Fruit fly (Drosophila melanogaster): Measurements from ENCODE around the gene spi.

spi gene

dm6 chr2L:19530092-19530491, 47.0 kb downstream of the spi start, which contains the start of gene CG10165 (continued):
- TF ChIP-seq slp2 (GFP tag; optimal IDR thresholded peaks at IDR 0.05) (no peak), wor (GFP tag; IDR thresholded peaks at IDR 0.05) (no peak), bbx (GFP tag; IDR thresholded peaks at IDR 0.05; ENCODE audit: partially characterized antibody) (no peak), CG7271 (tag; optimal IDR thresholded peaks at IDR 0.05) (no peak), bsh (GFP tag; optimal IDR thresholded peaks at IDR 0.05) (no peak), CG34422 (GFP tag; IDR thresholded peaks at IDR 0.05) (peak; percentile 36; the same call in 1 of the 3 replicates), pzg (GFP tag; optimal IDR thresholded peaks at IDR 0.05) (peak; percentile 43), corto (GFP tag; optimal IDR thresholded peaks at IDR 0.05) (no peak), ind (GFP tag; optimal IDR thresholded peaks at IDR 0.05) (no peak), CG17568 (GFP tag; optimal IDR thresholded peaks at IDR 0.05) (no peak), CG14965 (GFP tag; optimal IDR thresholded peaks at IDR 0.05; ENCODE audit: borderline replicate concordance) (no peak), B-H2 (GFP tag; optimal IDR thresholded peaks at IDR 0.05) (peak; percentile 23), CG17612 (GFP tag; IDR thresholded peaks at IDR 0.05) (no peak), so (GFP tag; IDR thresholded peaks at IDR 0.05) (no peak), CG1647 (GFP tag; optimal IDR thresholded peaks at IDR 0.05) (no peak), CG1529 (GFP tag; optimal IDR thresholded peaks at IDR 0.05) (no peak), MESR4 (GFP tag; optimal IDR thresholded peaks at IDR 0.05) (peak; percentile 28), CG18764 (GFP tag; optimal IDR thresholded peaks at IDR 0.05) (no peak), pros (GFP tag; optimal IDR thresholded peaks at IDR 0.05) (no peak), Meics (GFP tag; optimal IDR thresholded peaks at IDR 0.05) (no peak), CG6654 (GFP tag; optimal IDR thresholded peaks at IDR 0.05) (no peak), CG4424 (GFP tag; optimal IDR thresholded peaks at IDR 0.05) (no peak), CG6813 (GFP tag; optimal IDR thresholded peaks at IDR 0.05) (no peak), knrl (GFP tag; IDR thresholded peaks at IDR 0.05; ENCODE audit: partially characterized antibody) (no peak), CG7556 (GFP tag; optimal IDR thresholded peaks at IDR 0.05) (no peak), sc (optimal IDR thresholded peaks at IDR 0.05) (no peak), sc (GFP tag; optimal IDR thresholded peaks at IDR 0.05) (no peak), nau (GFP tag; optimal IDR thresholded peaks at IDR 0.05) (no peak), yki (optimal IDR thresholded peaks at IDR 0.05) (no peak), dan (GFP tag; IDR thresholded peaks at IDR 0.05) (no peak), zen2 (GFP tag; IDR thresholded peaks at IDR 0.05; ENCODE audit: partially characterized antibody) (no peak), ash1 (GFP tag; optimal IDR thresholded peaks at IDR 0.05) (no peak), CG18262 (tag; optimal IDR thresholded peaks at IDR 0.05) (no peak), trh (GFP tag; optimal IDR thresholded peaks at IDR 0.05) (no peak), klu (GFP tag; IDR thresholded peaks at IDR 0.05) (no peak), ap (GFP tag; IDR thresholded peaks at IDR 0.05) (no peak), Bdp1 (GFP tag; optimal IDR thresholded peaks at IDR 0.05) (no peak), inv (GFP tag; IDR thresholded peaks at IDR 0.05; ENCODE audit: partially characterized antibody) (no peak), CG4617 (GFP tag; optimal IDR thresholded peaks at IDR 0.05; ENCODE audit: borderline replicate concordance) (peak; percentile 3), cwo (GFP tag; optimal IDR thresholded peaks at IDR 0.05) (no peak), Dp (GFP tag; optimal IDR thresholded peaks at IDR 0.05) (peak; percentile 11), MBD-R2 (GFP tag; IDR thresholded peaks at IDR 0.05) (peak; percentile 83), CG9797 (GFP tag; optimal IDR thresholded peaks at IDR 0.05) (no peak), CG7839 (tag; optimal IDR thresholded peaks at IDR 0.05) (no peak), CG6689 (GFP tag; IDR thresholded peaks at IDR 0.05) (no peak), croc (GFP tag; conservative IDR thresholded peaks at IDR 0.05) (no peak), B-H1 (GFP tag; IDR thresholded peaks at IDR 0.05) (no peak), lola (GFP tag; optimal IDR thresholded peaks at IDR 0.05) (no peak), gsb (GFP tag; IDR thresholded peaks at IDR 0.05) (no peak), caup (GFP tag; optimal IDR thresholded peaks at IDR 0.05; ENCODE audit: severe bottlenecking) (no peak), CG4282 (GFP tag; optimal IDR thresholded peaks at IDR 0.05) (no peak)
